Worm (Caenorhabditis elegans) whole organism, L2 larva: ENCODE measurements around the gene Y55F3BL.6.

ENCODE experiments used
- F13H6.1 ChIP-seq: sonication (generic microtip); optimal IDR thresholded peaks from 2 replicates; lab custom pipeline; 2016; ENCODE audit warnings: missing genetic modification characterization, missing compliant biosample characterization
- R02D3.7 ChIP-seq: fragments of 150-350 bp; optimal IDR thresholded peaks from 2 replicates; lab custom pipeline; 2014; ENCODE audit warnings: missing biosample characterization, missing genetic modification characterization
- Y55F3AM.14 ChIP-seq: fragments of 200-800 bp; sonication (Bioruptor generic); optimal IDR thresholded peaks from 2 replicates; lab custom pipeline; 2018; ENCODE audit warnings: mild to moderate bottlenecking, missing genetic modification characterization, missing compliant biosample characterization
- ZK546.5 ChIP-seq: sonication (generic microtip); optimal IDR thresholded peaks from 2 replicates; lab custom pipeline; 2017; ENCODE audit warnings: missing biosample characterization, missing genetic modification characterization
- alr-1 ChIP-seq: fragments of 150-350 bp; optimal IDR thresholded peaks from 2 replicates; lab custom pipeline; 2014; ENCODE audit warnings: missing biosample characterization, missing genetic modification characterization
- aly-2 ChIP-seq: fragments of 150-350 bp; optimal IDR thresholded peaks from 2 replicates; lab custom pipeline; 2014; ENCODE audit warnings: missing biosample characterization, missing genetic modification characterization
- blmp-1 ChIP-seq: sonication (generic microtip); optimal IDR thresholded peaks from 2 replicates; lab custom pipeline; 2017; ENCODE audit warnings: missing genetic modification characterization, mild to moderate bottlenecking, missing compliant biosample characterization, antibody characterized with exemption, moderate library complexity; ENCODE audit not compliant: insufficient read depth
- ceh-82 ChIP-seq: fragments of 150-350 bp; optimal IDR thresholded peaks from 2 replicates; lab custom pipeline; 2014; ENCODE audit warnings: missing biosample characterization, missing genetic modification characterization
- crh-2 ChIP-seq: sonication (generic microtip); optimal IDR thresholded peaks from 2 replicates; lab custom pipeline; 2017; ENCODE audit warnings: missing biosample characterization, missing genetic modification characterization
- dmd-4 ChIP-seq: sonication (generic microtip); optimal IDR thresholded peaks from 2 replicates; lab custom pipeline; 2017; ENCODE audit warnings: missing biosample characterization, missing genetic modification characterization
- egl-27 ChIP-seq: sonication (generic microtip); optimal IDR thresholded peaks from 3 replicates; lab custom pipeline; 2017; ENCODE audit warnings: missing biosample characterization, missing genetic modification reagents, missing genetic modification characterization
- elt-1 ChIP-seq: fragments of 150-350 bp; optimal IDR thresholded peaks from 2 replicates; lab custom pipeline; 2014; ENCODE audit warnings: missing biosample characterization, missing genetic modification characterization
- elt-3 ChIP-seq: sonication (generic microtip); optimal IDR thresholded peaks from 2 replicates; lab custom pipeline; 2017; ENCODE audit warnings: missing biosample characterization, missing genetic modification characterization
- fos-1 ChIP-seq: fragments of 150-350 bp; optimal IDR thresholded peaks from 2 replicates; lab custom pipeline; 2014; ENCODE audit warnings: missing biosample characterization, missing genetic modification characterization
- gmeb-1 ChIP-seq: fragments of 150-350 bp; optimal IDR thresholded peaks from 2 replicates; lab custom pipeline; 2014; ENCODE audit warnings: missing biosample characterization, missing genetic modification characterization
- lin-13 ChIP-seq: fragments of 150-350 bp; optimal IDR thresholded peaks from 2 replicates; lab custom pipeline; 2014; ENCODE audit warnings: missing biosample characterization, missing genetic modification reagents, missing genetic modification characterization
- lin-39 ChIP-seq: fragments of 150-350 bp; optimal IDR thresholded peaks from 2 replicates; lab custom pipeline; 2014; ENCODE audit warnings: missing biosample characterization, missing genetic modification reagents, missing genetic modification characterization
- lsy-2 ChIP-seq, 2 experiments: fragments of 150-350 bp in 1 of 2; sonication (generic microtip) in 1 of 2; optimal IDR thresholded peaks; 2 replicates each; lab custom pipeline; 2014 to 2017; ENCODE audit warnings: missing biosample characterization in 2 of 2, missing genetic modification characterization in 2 of 2
- mab-5 ChIP-seq: fragments of 150-350 bp; optimal IDR thresholded peaks from 2 replicates; lab custom pipeline; 2014; ENCODE audit warnings: missing biosample characterization, missing genetic modification characterization
- mbf-1 ChIP-seq: sonication (generic microtip); optimal IDR thresholded peaks from 2 replicates; lab custom pipeline; 2017; ENCODE audit warnings: missing biosample characterization, missing genetic modification characterization
- mdl-1 ChIP-seq, 2 experiments: fragments of 150-350 bp in 1 of 2; sonication (generic microtip) in 1 of 2; optimal IDR thresholded peaks; 2 replicates each; lab custom pipeline; 2017; ENCODE audit warnings: missing biosample characterization in 2 of 2, missing genetic modification characterization in 2 of 2
- nhr-12 ChIP-seq: fragments of 150-350 bp; optimal IDR thresholded peaks from 2 replicates; lab custom pipeline; 2014; ENCODE audit warnings: missing biosample characterization, missing genetic modification characterization
- nhr-23 ChIP-seq: fragments of 150-350 bp; optimal IDR thresholded peaks from 2 replicates; lab custom pipeline; 2014; ENCODE audit warnings: missing biosample characterization, missing genetic modification reagents, missing genetic modification characterization
- nhr-237 ChIP-seq: fragments of 150-350 bp; optimal IDR thresholded peaks from 2 replicates; lab custom pipeline; 2014; ENCODE audit warnings: missing biosample characterization, missing genetic modification characterization
- nhr-6 ChIP-seq: fragments of 150-350 bp; optimal IDR thresholded peaks from 2 replicates; lab custom pipeline; 2014; ENCODE audit warnings: missing biosample characterization, missing genetic modification characterization
- nhr-77 ChIP-seq: fragments of 150-350 bp; optimal IDR thresholded peaks from 2 replicates; lab custom pipeline; 2014; ENCODE audit warnings: missing biosample characterization, missing genetic modification characterization
- sma-3 ChIP-seq: sonication (generic microtip); optimal IDR thresholded peaks from 2 replicates; lab custom pipeline; 2016; ENCODE audit warnings: missing genetic modification reagents, missing genetic modification characterization, missing compliant biosample characterization
- sma-9 ChIP-seq, 2 experiments: fragments of 150-350 bp in 1 of 2; sonication (generic microtip) in 1 of 2; optimal IDR thresholded peaks; 2 replicates each; lab custom pipeline; 2014 to 2016; ENCODE audit warnings: missing genetic modification characterization in 2 of 2, mild to moderate bottlenecking in 1 of 2, missing biosample characterization in 1 of 2, missing compliant biosample characterization in 1 of 2, missing genetic modification reagents in 1 of 2, moderate library complexity in 1 of 2
- snpc-4 ChIP-seq: fragments of 150-350 bp; optimal IDR thresholded peaks from 2 replicates; lab custom pipeline; 2014; ENCODE audit warnings: missing biosample characterization, missing genetic modification characterization
- unc-39 ChIP-seq: fragments of 150-350 bp; optimal IDR thresholded peaks from 2 replicates; lab custom pipeline; 2014; ENCODE audit warnings: missing biosample characterization, missing genetic modification characterization
- unc-62 ChIP-seq: fragments of 150-350 bp; optimal IDR thresholded peaks from 2 replicates; lab custom pipeline; 2014; ENCODE audit warnings: missing biosample characterization, missing genetic modification reagents, missing genetic modification characterization
- ztf-1 ChIP-seq: fragments of 200-800 bp; sonication (Bioruptor generic); conservative IDR thresholded peaks from 2 replicates; pipeline ENCODE4 v1.3.6; 2022; ENCODE audit warnings: missing genetic modification characterization, missing compliant biosample characterization
- ztf-4 ChIP-seq: fragments of 150-350 bp; optimal IDR thresholded peaks from 2 replicates; lab custom pipeline; 2014; ENCODE audit warnings: missing biosample characterization, missing genetic modification characterization

The Y55F3BL.6 gene

DNA sequence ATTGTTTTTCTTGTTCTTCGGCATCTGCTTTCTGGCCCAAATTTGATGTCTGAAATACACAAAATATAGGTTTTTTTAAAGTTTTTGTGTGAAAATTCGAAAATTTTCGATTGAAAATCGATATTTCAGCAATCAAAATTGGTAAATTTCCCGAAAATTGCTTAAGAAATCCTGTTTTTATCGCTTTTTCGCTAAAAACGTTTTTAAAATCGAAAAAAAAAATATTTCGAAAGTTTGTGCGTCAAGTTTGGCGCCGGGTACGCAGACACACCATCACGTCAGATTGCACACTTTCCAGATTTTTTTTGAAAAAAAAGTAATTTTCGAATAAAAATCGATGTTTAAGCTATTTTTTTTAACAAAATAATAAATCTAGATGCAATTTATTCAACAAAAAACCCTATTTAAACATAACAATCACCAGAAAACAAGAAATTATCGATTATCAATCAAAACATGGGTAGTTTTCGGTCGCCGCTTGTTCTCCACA, 11.4 kb downstream of the Y55F3BL.6 start, which contains the start of gene skr-18:
skr-18 (minus strand) TSS at position 51 of the 490 bp plus-strand sequence.
- TF ChIP-seq nhr-237 (tag; lab: Kevin White, UChicago) (no peak), elt-1 (no peak), gmeb-1 (no peak), nhr-6 (tag; lab: Kevin White, UChicago) (no peak), aly-2 (tag; lab: Kevin White, UChicago) (no peak), elt-3 (no peak), sma-3 (no peak), snpc-4 (tag; lab: Kevin White, UChicago) (no peak), lsy-2 (tag; optimal IDR thresholded peaks at IDR 0.05; lab: Kevin White, UChicago) (no peak), unc-39 (no peak), ZK546.5 (no peak), mab-5 (no peak), lin-39 (tag; lab: Kevin White, UChicago) (no peak), dmd-4 (tag; lab: Kevin White, UChicago) (no peak), ztf-1 (GFP tag; lab: Robert Waterston, UW) (no peak), nhr-77 (tag; lab: Kevin White, UChicago) (no peak), lin-13 (GFP tag; lab: Kevin White, UChicago) (no peak), unc-62 (no peak)

DNA sequence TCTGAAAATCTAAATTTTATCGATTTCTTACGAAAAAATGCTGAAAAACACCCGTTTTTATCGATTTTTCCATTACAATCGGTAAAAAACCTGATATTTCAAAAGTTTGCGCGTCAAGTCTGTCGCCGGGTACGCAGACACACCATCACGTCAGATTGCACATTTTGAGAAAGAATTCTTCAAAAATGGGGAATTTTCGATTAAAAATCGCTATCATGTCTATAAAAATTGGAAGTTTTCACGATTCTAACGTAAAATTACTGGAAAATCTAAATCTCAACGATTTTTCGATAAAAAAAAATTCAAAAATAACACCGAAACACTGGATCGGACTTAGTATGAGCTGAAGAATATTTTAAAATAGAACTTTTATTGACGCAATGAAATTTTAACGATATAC, 12.6 kb downstream of the Y55F3BL.6 start, which contains the start of gene F56B3.4:
F56B3.4 (minus strand) TSS at position 1 of the 400 bp plus-strand sequence.
- TF ChIP-seq ZK546.5, result no peak
- no peak for TF ChIP-seq snpc-4 (tag; lab: Kevin White, UChicago)
- TF ChIP-seq lin-13 (GFP tag; lab: Kevin White, UChicago), result no peak
- no peak for TF ChIP-seq mab-5
- TF ChIP-seq nhr-237 (tag; lab: Kevin White, UChicago), result no peak
- TF ChIP-seq Y55F3AM.14 (GFP tag; lab: Kevin White, UChicago), result no peak
- TF ChIP-seq mbf-1 (tag; lab: Kevin White, UChicago), result no peak
- no peak for TF ChIP-seq nhr-12 (tag; lab: Kevin White, UChicago)
- TF ChIP-seq ztf-4 (tag; lab: Kevin White, UChicago), result no peak
- TF ChIP-seq crh-2 (tag; lab: Kevin White, UChicago), result no peak
- no peak for TF ChIP-seq elt-3
- no peak for TF ChIP-seq alr-1
- TF ChIP-seq fos-1 (tag; lab: Kevin White, UChicago), result no peak

ce11 chrIV:787755-788154, 19.1 kb downstream of the Y55F3BL.6 start, which contains the start of gene F56B3.6:
TSS of gene F56B3.6 (plus strand) at chrIV:788055.
- TF ChIP-seq mdl-1 (tag; optimal IDR thresholded peaks at IDR 0.05; lab: Kevin White, UChicago), result no peak
- TF ChIP-seq unc-62, result no peak
- TF ChIP-seq gmeb-1, result no peak

DNA sequence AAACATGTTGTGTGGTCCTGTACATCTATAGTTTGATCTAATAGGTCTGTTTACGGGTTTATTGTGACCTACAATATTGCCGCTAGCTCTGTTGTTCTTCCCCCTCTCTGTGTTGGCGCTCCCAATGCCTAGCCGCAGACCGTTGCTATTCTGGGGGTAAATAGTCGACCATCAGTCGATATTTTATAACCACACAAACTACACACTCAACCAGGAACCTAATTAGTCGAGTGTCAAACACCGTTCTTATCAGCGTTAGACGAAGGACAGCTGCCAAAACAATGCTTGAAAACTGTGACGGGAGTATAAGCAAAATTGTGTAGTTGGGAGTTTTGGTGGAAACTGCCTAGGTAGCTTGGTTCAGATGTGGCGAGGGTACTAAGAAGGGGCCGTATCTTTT, 24.5 kb downstream of the Y55F3BL.6 start:
- TF ChIP-seq ceh-82 (tag; lab: Kevin White, UChicago) (no peak), nhr-237 (tag; lab: Kevin White, UChicago) (no peak)

ce11 chrIV:778484-778883, 28.4 kb downstream of the Y55F3BL.6 start, which contains the start of gene ugt-52:
TSS of gene ugt-52 (plus strand) at chrIV:778784.
- TF ChIP-seq alr-1, result no peak
- no peak for TF ChIP-seq nhr-237 (tag; lab: Kevin White, UChicago)
- no peak for TF ChIP-seq nhr-23 (tag; lab: Kevin White, UChicago)
- no peak for TF ChIP-seq lin-13 (GFP tag; lab: Kevin White, UChicago)
- no peak for TF ChIP-seq lsy-2 (tag; optimal IDR thresholded peaks at IDR 0.05; lab: Kevin White, UChicago)
- no peak for TF ChIP-seq R02D3.7 (tag; lab: Kevin White, UChicago)
- TF ChIP-seq ZK546.5, result no peak
- no peak for TF ChIP-seq lin-39 (tag; lab: Kevin White, UChicago)
- TF ChIP-seq sma-9 (GFP tag; optimal IDR thresholded peaks at IDR 0.05; lab: Kevin White, UChicago), result no peak
- no peak for TF ChIP-seq sma-9 (tag; optimal IDR thresholded peaks at IDR 0.05; lab: Kevin White, UChicago)
- no peak for TF ChIP-seq ztf-4 (tag; lab: Kevin White, UChicago)
- no peak for TF ChIP-seq blmp-1 (tag; lab: Kevin White, UChicago)
- TF ChIP-seq egl-27 (tag; lab: Kevin White, UChicago), result no peak
- no peak for TF ChIP-seq mdl-1 (tag; optimal IDR thresholded peaks at IDR 0.05; lab: Kevin White, UChicago)
- TF ChIP-seq F13H6.1 (tag; lab: Kevin White, UChicago), result no peak
